Fruit fly (Drosophila melanogaster) whole organism: ENCODE measurements around the gene P5CDh1.

ENCODE experiments used
- CG8478 ChIP-seq: fragments of >200 bp; optimal IDR thresholded peaks from 2 replicates; lab custom pipeline; 2018; ENCODE audit warnings: inconsistent platforms
- Dll ChIP-seq: fragments of >200 bp; optimal IDR thresholded peaks from 2 replicates; lab custom pipeline; 2017
- EcR ChIP-seq, 2 experiments: fragments of >200 bp; optimal IDR thresholded peaks; 2 replicates each; lab custom pipeline; 2017; ENCODE audit warnings: missing biosample characterization in 2 of 2, missing genetic modification characterization in 2 of 2, missing genetic modification reagents in 2 of 2
- pan ChIP-seq: fragments of >200 bp; optimal IDR thresholded peaks from 2 replicates; lab custom pipeline; 2017

dm6 chr3L:21878285-21878684 is 37.1 kb upstream of the P5CDh1 start:
- no peak for TF ChIP-seq Dll (lab: Kevin White, UChicago)
- TF ChIP-seq EcR (GFP tag; optimal IDR thresholded peaks at IDR 0.05; lab: Kevin White, UChicago): no peak
- TF ChIP-seq pan (lab: Kevin White, UChicago): no peak
- no peak for TF ChIP-seq CG8478 (lab: Kevin White, UChicago)
